Fruit fly (Drosophila melanogaster) whole organism, prepupa: ENCODE measurements around the gene CG3225.
A peak's percentile ranks its signal among the peaks of the same experiment; 100 is the strongest.

ENCODE experiments used
- Blimp-1 ChIP-seq: fragments of 200-800 bp; sonication (Bioruptor generic); optimal IDR thresholded peaks from 3 replicates; lab custom pipeline; 2017; ENCODE audit warnings: missing biosample characterization, missing genetic modification characterization, mild to moderate bottlenecking, moderate library complexity, missing genetic modification reagents
- CG11294 ChIP-seq: fragments of 200-800 bp; sonication (Bioruptor generic); IDR thresholded peaks from 2 replicates; pipeline ENCODE4 v1.3.6; 2022; ENCODE audit warnings: missing biosample characterization, missing genetic modification characterization
- CG11762 ChIP-seq: fragments of 200-800 bp; sonication (Bioruptor generic); optimal IDR thresholded peaks from 3 replicates; lab custom pipeline; 2016; ENCODE audit warnings: missing biosample characterization, missing genetic modification characterization; ENCODE audit not compliant: insufficient read depth
- CG15336 ChIP-seq: fragments of 200-800 bp; sonication (Bioruptor generic); IDR thresholded peaks from 2 replicates; pipeline ENCODE4 v1.3.6; 2022; ENCODE audit warnings: missing biosample characterization, missing genetic modification characterization
- CG1621 ChIP-seq: fragments of 200-800 bp; sonication (Bioruptor generic); optimal IDR thresholded peaks from 3 replicates; lab custom pipeline; 2018; ENCODE audit warnings: missing biosample characterization, mild to moderate bottlenecking, missing genetic modification characterization
- CG16779 ChIP-seq: fragments of 200-800 bp; sonication (Bioruptor generic); optimal IDR thresholded peaks from 3 replicates; lab custom pipeline; 2017; ENCODE audit warnings: missing biosample characterization, mild to moderate bottlenecking, missing genetic modification characterization
- CG3032 ChIP-seq: fragments of 200-800 bp; optimal IDR thresholded peaks from 2 replicates; lab custom pipeline; 2019; ENCODE audit warnings: missing biosample characterization, mild to moderate bottlenecking, missing genetic modification characterization, moderate library complexity
- CG31627 ChIP-seq: fragments of 200-800 bp; sonication (Bioruptor generic); optimal IDR thresholded peaks from 3 replicates; lab custom pipeline; 2016; ENCODE audit warnings: missing biosample characterization, missing genetic modification characterization
- CG3919 ChIP-seq: fragments of 200-800 bp; sonication (Bioruptor generic); optimal IDR thresholded peaks from 3 replicates; lab custom pipeline; 2016; ENCODE audit warnings: missing biosample characterization, missing genetic modification characterization
- CG4318 ChIP-seq: fragments of 200-800 bp; sonication (Bioruptor generic); optimal IDR thresholded peaks from 3 replicates; lab custom pipeline; 2017; ENCODE audit warnings: missing biosample characterization, mild to moderate bottlenecking, missing genetic modification characterization
- CG6163 ChIP-seq: fragments of 200-800 bp; sonication (Bioruptor generic); IDR thresholded peaks from 3 replicates; pipeline ENCODE4 v1.3.6; 2022; ENCODE audit warnings: missing biosample characterization, missing genetic modification characterization
- CG6854 ChIP-seq: fragments of 200-800 bp; sonication (Bioruptor generic); optimal IDR thresholded peaks from 2 replicates; lab custom pipeline; 2017; ENCODE audit warnings: missing biosample characterization, mild to moderate bottlenecking, missing genetic modification characterization
- CG8632 ChIP-seq: fragments of 200-800 bp; sonication (Bioruptor generic); optimal IDR thresholded peaks from 3 replicates; lab custom pipeline; 2016; ENCODE audit warnings: missing biosample characterization, missing genetic modification characterization
- CG9139 ChIP-seq: fragments of 200-800 bp; sonication (Bioruptor generic); optimal IDR thresholded peaks from 3 replicates; lab custom pipeline; 2017; ENCODE audit warnings: missing biosample characterization, mild to moderate bottlenecking, missing genetic modification characterization
- Eip75B ChIP-seq: fragments of 200-800 bp; sonication (Bioruptor generic); optimal IDR thresholded peaks from 3 replicates; lab custom pipeline; 2016; ENCODE audit warnings: missing biosample characterization, missing genetic modification characterization
- Eip78C ChIP-seq: fragments of 200-800 bp; sonication (Bioruptor generic); peaks from one replicate; lab custom pipeline; 2016; ENCODE audit warnings: missing biosample characterization, missing genetic modification characterization
- Ets21C ChIP-seq: fragments of 200-800 bp; sonication (Bioruptor generic); optimal IDR thresholded peaks from 3 replicates; lab custom pipeline; 2016; ENCODE audit warnings: missing biosample characterization, missing genetic modification characterization
- Ets96B ChIP-seq: fragments of 200-800 bp; optimal IDR thresholded peaks from 2 replicates; lab custom pipeline; 2019; ENCODE audit warnings: missing biosample characterization, mild to moderate bottlenecking, missing genetic modification characterization, moderate library complexity
- Gug ChIP-seq: fragments of 200-800 bp; sonication (Bioruptor generic); IDR thresholded peaks from 2 replicates; pipeline ENCODE4 v1.3.6; 2022; ENCODE audit warnings: missing biosample characterization, missing genetic modification characterization
- Hr38 ChIP-seq: sonication (Bioruptor generic); optimal IDR thresholded peaks from 2 replicates; lab custom pipeline; 2016; ENCODE audit warnings: missing biosample characterization, missing genetic modification characterization
- Hr4 ChIP-seq: fragments of 200-800 bp; sonication (Bioruptor generic); optimal IDR thresholded peaks from 3 replicates; lab custom pipeline; 2016; ENCODE audit warnings: missing biosample characterization, missing genetic modification characterization
- Met ChIP-seq: fragments of 200-800 bp; sonication (Bioruptor generic); optimal IDR thresholded peaks from 3 replicates; lab custom pipeline; 2016; ENCODE audit warnings: missing biosample characterization, missing genetic modification characterization
- OdsH ChIP-seq: fragments of 200-800 bp; sonication (Bioruptor generic); optimal IDR thresholded peaks from 3 replicates; lab custom pipeline; 2016; ENCODE audit warnings: missing biosample characterization, missing genetic modification characterization
- Smox ChIP-seq: fragments of 200-800 bp; sonication (Bioruptor generic); optimal IDR thresholded peaks from 3 replicates; lab custom pipeline; 2016; ENCODE audit warnings: missing biosample characterization, missing genetic modification characterization
- Sox102F ChIP-seq: fragments of 200-800 bp; sonication (Bioruptor generic); optimal IDR thresholded peaks from 2 replicates; lab custom pipeline; 2016; ENCODE audit warnings: missing biosample characterization, mild to moderate bottlenecking, missing genetic modification characterization
- Sox14 ChIP-seq: fragments of 200-800 bp; sonication (Bioruptor generic); optimal IDR thresholded peaks from 3 replicates; lab custom pipeline; 2016; ENCODE audit warnings: missing biosample characterization, missing genetic modification characterization
- Sox15 ChIP-seq: fragments of 200-800 bp; sonication (Bioruptor generic); optimal IDR thresholded peaks from 3 replicates; lab custom pipeline; 2016; ENCODE audit warnings: missing biosample characterization, missing genetic modification characterization
- achi ChIP-seq: fragments of 200-800 bp; sonication (Bioruptor generic); optimal IDR thresholded peaks from 3 replicates; lab custom pipeline; 2016; ENCODE audit warnings: missing biosample characterization, missing genetic modification characterization
- acj6 ChIP-seq: fragments of 200-800 bp; sonication (Bioruptor generic); optimal IDR thresholded peaks from 3 replicates; lab custom pipeline; 2016; ENCODE audit warnings: missing biosample characterization, missing genetic modification characterization
- eg ChIP-seq: fragments of 200-800 bp; sonication (Bioruptor generic); IDR thresholded peaks from 3 replicates; pipeline ENCODE4 v1.3.6; 2022; ENCODE audit warnings: missing biosample characterization, missing genetic modification characterization
- esn ChIP-seq: fragments of 200-800 bp; sonication (Bioruptor generic); optimal IDR thresholded peaks from 2 replicates; lab custom pipeline; 2016; ENCODE audit warnings: missing biosample characterization, mild to moderate bottlenecking, missing genetic modification characterization, moderate library complexity
- fd85E ChIP-seq: fragments of 200-800 bp; sonication (Bioruptor generic); optimal IDR thresholded peaks from 3 replicates; lab custom pipeline; 2016; ENCODE audit warnings: missing biosample characterization, missing genetic modification characterization
- fkh ChIP-seq: fragments of 200-800 bp; sonication (Bioruptor generic); optimal IDR thresholded peaks from 3 replicates; lab custom pipeline; 2017; ENCODE audit warnings: missing biosample characterization, mild to moderate bottlenecking, missing genetic modification characterization, moderate library complexity
- net ChIP-seq: fragments of 200-800 bp; sonication (Bioruptor generic); optimal IDR thresholded peaks from 3 replicates; lab custom pipeline; 2016; ENCODE audit warnings: missing biosample characterization, missing genetic modification characterization
- salr ChIP-seq, 2 experiments: fragments of 200-800 bp; sonication (Bioruptor generic); optimal IDR thresholded peaks; 3 replicates each; lab custom pipeline; 2016 to 2018; ENCODE audit warnings: missing biosample characterization in 2 of 2, missing genetic modification characterization in 2 of 2, mild to moderate bottlenecking in 1 of 2
- ss ChIP-seq, 2 experiments: fragments of 200-800 bp; sonication (Bioruptor generic); optimal IDR thresholded peaks; 2 replicates in 1 of 2; 3 replicates in 1 of 2; lab custom pipeline; 2017 to 2018; ENCODE audit warnings: mild to moderate bottlenecking in 2 of 2, missing biosample characterization in 2 of 2, missing genetic modification characterization in 2 of 2, moderate library complexity in 1 of 2
- svp ChIP-seq: fragments of 200-800 bp; sonication (Bioruptor generic); peaks from one replicate; lab custom pipeline; 2016; ENCODE audit warnings: missing biosample characterization, missing genetic modification characterization
- topi ChIP-seq: fragments of 200-800 bp; sonication (Bioruptor generic); optimal IDR thresholded peaks from 3 replicates; lab custom pipeline; 2016; ENCODE audit warnings: missing biosample characterization, missing genetic modification characterization
- vri ChIP-seq: fragments of 200-800 bp; sonication (Bioruptor generic); optimal IDR thresholded peaks from 3 replicates; lab custom pipeline; 2016; ENCODE audit warnings: missing biosample characterization, mild to moderate bottlenecking, missing genetic modification characterization

CG3225 gene

DNA sequence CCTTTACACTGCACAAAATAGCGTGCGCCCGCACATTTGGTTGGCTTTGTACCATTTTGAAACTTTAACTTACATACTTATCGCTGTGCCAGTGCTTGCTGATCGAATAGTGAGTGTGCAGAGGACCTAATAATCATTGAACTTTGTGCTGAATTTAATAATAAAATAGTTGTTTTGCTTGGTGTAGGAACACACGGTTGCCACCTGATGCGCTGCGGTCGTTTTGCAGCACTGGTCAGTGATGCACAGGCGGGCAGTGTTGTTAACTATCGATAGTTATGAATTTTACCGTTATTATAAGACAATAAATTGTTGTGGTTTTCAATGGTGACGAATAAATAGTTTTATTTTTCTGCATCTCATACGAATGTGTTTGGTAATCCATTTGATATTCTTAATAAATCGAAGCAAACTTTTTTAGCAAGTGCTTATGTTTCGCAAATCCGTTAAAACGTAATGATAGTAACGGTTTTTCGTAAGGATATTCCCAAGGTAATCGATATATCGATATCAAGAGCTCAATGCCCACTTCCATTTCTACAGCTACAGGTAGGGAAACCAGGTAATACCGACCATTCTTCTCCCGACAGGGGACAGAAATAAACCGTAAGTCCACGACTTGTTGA lies 19.8 kb upstream of the CG3225 start, which contains the start of the genes tank and CG12194 (continued):
- peak; percentile 98 for TF ChIP-seq Sox15 (GFP tag; lab: Kevin White, UChicago)
- peak; percentile 97 for TF ChIP-seq vri (GFP tag; lab: Kevin White, UChicago)
- peak; percentile 99 for TF ChIP-seq Met (GFP tag; lab: Kevin White, UChicago)
- peak; percentile 99 for TF ChIP-seq svp (GFP tag; lab: Kevin White, UChicago)
- TF ChIP-seq Hr4 (GFP tag; lab: Kevin White, UChicago), result peak; percentile 100
- TF ChIP-seq OdsH (GFP tag; lab: Kevin White, UChicago), result peak; percentile 100
- peak; percentile 93 for TF ChIP-seq CG9139 (GFP tag; lab: Kevin White, UChicago)
- peak; percentile 99 for TF ChIP-seq CG31627 (GFP tag; lab: Kevin White, UChicago)
- TF ChIP-seq Eip75B (GFP tag; lab: Kevin White, UChicago), result peak; percentile 99
- TF ChIP-seq Smox (GFP tag; lab: Kevin White, UChicago), result peak; percentile 98
- TF ChIP-seq CG16779 (tag; lab: Kevin White, UChicago), result peak; percentile 98
- TF ChIP-seq acj6, result peak; percentile 99
- TF ChIP-seq eg (GFP tag; lab: Robert Waterston, UW), result peak; percentile 100
- peak; percentile 82 for TF ChIP-seq fkh
- peak; percentile 99 for TF ChIP-seq CG11762 (GFP tag; lab: Kevin White, UChicago)

DNA sequence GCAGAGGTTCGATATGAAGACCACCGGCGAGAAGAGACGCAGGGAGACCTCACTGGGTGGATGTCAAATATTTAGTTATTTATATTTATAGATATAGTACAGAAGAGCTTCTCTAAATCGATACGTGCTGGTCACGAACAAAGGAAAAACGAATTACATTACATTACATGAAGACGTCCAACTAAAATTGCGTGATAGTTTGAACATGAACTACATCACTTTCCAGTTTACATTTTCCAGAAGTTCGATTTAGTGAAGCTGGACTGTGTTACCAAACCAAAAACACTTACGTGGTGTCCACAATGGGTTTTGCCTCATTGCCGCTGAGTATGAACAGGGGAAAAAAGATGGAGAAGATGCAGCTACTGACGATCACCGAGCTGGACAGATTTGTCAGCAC lies 18.1 kb upstream of the CG3225 start:
- no peak for TF ChIP-seq topi (GFP tag; lab: Kevin White, UChicago)
- no peak for TF ChIP-seq CG6163 (GFP tag; lab: Robert Waterston, UW)
- no peak for TF ChIP-seq CG3919 (GFP tag; lab: Kevin White, UChicago)
- TF ChIP-seq CG15336 (GFP tag; lab: Robert Waterston, UW), result peak; percentile 35; the same call in 1 of the 2 replicates
- no peak for TF ChIP-seq Hr38
- no peak for TF ChIP-seq Sox102F
- no peak for TF ChIP-seq Ets21C (GFP tag; lab: Kevin White, UChicago)
- peak; percentile 30 for TF ChIP-seq Eip78C
- TF ChIP-seq CG8632, result no peak
- TF ChIP-seq Hr4 (GFP tag; lab: Kevin White, UChicago), result peak; percentile 12
- no peak for TF ChIP-seq Smox (GFP tag; lab: Kevin White, UChicago)
- TF ChIP-seq Ets96B (tag; lab: Kevin White, UChicago), result no peak
- TF ChIP-seq eg (GFP tag; lab: Robert Waterston, UW), result 0 out of 3 replicates have a peak, but pooled peaks have one; percentile 62
- no peak for TF ChIP-seq Gug
- no peak for TF ChIP-seq esn (GFP tag; lab: Kevin White, UChicago)

DNA sequence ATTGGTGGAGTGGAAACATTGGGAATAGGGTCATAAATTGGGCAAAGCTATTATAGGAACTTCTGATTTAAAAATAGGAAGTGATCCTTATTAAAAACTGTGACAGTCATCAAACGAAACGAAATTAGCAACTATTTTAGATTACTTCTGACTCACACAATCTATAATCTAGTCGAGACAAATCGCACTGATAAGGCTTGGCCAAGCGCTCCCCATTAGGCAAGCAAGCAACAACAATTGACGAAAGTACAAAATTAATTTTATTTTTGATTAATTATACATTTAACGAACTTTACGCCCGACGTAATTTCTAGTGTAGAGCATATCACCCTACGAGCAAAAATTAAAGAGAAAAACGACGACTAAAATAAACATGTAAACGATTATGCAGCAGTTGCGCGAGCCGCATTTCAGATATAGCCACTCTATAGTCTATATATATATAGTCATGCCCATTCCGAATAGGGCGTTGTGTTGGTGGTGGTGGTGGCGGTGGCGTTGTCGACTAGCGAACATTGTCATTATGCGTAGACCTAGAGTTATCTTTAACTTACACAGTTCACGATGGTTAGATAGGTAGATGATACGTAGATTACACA lies 17.1 kb upstream of the CG3225 start, which contains the start of gene Ir25a:
Gene Ir25a (minus strand): TSS at position 210 of the 599 bp plus-strand sequence.
- TF ChIP-seq Eip78C (peak; percentile 6), eg (GFP tag; lab: Robert Waterston, UW) (no peak)

DNA sequence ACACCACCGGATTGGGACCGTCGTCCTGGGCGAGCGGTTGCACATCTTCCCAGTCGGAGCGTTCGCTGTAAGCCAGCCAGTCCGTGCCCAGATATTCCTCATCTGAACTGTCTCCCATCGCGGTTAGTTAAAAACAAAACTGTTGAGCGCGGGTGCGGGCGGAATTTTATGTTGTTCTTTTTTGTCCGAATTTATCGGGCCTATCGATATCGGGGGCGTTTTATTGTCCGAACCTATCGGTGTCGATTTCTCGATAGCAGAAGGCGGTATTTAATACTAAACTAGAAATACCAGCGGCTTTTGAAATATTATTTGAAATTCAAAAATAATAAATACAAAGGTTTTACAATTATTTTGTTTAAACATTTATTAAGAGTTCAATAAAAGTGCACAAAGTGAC lies 12.4 kb upstream of the CG3225 start, which contains the start of gene Fnta:
Gene Fnta (minus strand): TSS at position 204 of the 400 bp plus-strand sequence.
- TF ChIP-seq Ets96B (tag; lab: Kevin White, UChicago) (no peak), CG3032 (tag; lab: Kevin White, UChicago) (peak; percentile 4), CG6854 (GFP tag; lab: Kevin White, UChicago) (peak; percentile 31)

dm6 chr2L:4829040-4829439 lies 11.0 kb upstream of the CG3225 start:
- no peak for TF ChIP-seq OdsH (GFP tag; lab: Kevin White, UChicago)
- TF ChIP-seq esn (GFP tag; lab: Kevin White, UChicago), result peak; percentile 18
- TF ChIP-seq Eip78C, result peak; percentile 67
- peak; percentile 91 for TF ChIP-seq fkh

DNA sequence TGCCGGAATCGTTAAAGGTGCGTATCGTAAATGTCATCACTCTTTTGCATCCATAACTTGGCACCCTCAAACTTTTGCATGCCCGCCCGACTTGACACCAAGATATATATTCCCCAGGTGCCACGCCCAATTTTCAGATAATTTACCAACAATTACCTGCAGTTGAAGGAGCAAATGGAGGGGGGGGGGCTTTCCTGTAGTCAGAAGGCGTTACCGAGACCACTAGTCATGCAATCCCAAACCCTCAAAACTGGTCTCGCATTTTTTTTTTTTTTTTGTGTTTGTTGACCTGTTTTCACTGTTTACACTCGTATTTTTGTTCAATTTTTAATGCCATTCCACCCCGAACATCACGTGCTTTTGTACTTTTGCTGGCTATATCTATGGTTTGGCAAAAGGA lies 7.7 kb upstream of the CG3225 start:
- TF ChIP-seq Sox14 (no peak), net (no peak), CG11294 (GFP tag; lab: Robert Waterston, UW) (no peak), Sox15 (GFP tag; lab: Kevin White, UChicago) (no peak), CG4318 (GFP tag; lab: Kevin White, UChicago) (no peak), Blimp-1 (peak; percentile 6), CG1621 (no peak), CG6854 (GFP tag; lab: Kevin White, UChicago) (no peak), achi (GFP tag; lab: Kevin White, UChicago) (no peak), salr (GFP tag; optimal IDR thresholded peaks at IDR 0.05; lab: Kevin White, UChicago) (no peak), Eip78C (peak; percentile 34), fd85E (GFP tag; lab: Kevin White, UChicago) (no peak), ss (GFP tag; optimal IDR thresholded peaks at IDR 0.05; lab: Kevin White, UChicago) (peak in 1 of 2 experiments; percentile 90), CG31627 (GFP tag; lab: Kevin White, UChicago) (no peak), Eip75B (GFP tag; lab: Kevin White, UChicago) (no peak), Sox102F (no peak)
